Fruit fly (Drosophila melanogaster) whole organism, adult: Measurements from ENCODE around the gene prage.

ENCODE experiments used
- CG11617 ChIP-seq: fragments of 200-800 bp; sonication (Bioruptor generic); optimal IDR thresholded peaks from 2 replicates; lab custom pipeline; 2017; ENCODE audit warnings: mild to moderate bottlenecking, missing biosample characterization, missing genetic modification reagents, missing genetic modification characterization
- CG12768 ChIP-seq: fragments of 200-800 bp; sonication (Bioruptor generic); optimal IDR thresholded peaks from 2 replicates; lab custom pipeline; 2017; ENCODE audit warnings: missing biosample characterization, missing genetic modification characterization, mild to moderate bottlenecking, moderate library complexity, missing genetic modification reagents
- CG14711 ChIP-seq: fragments of 200-800 bp; sonication (Bioruptor generic); optimal IDR thresholded peaks from 2 replicates; lab custom pipeline; 2018; ENCODE audit warnings: missing biosample characterization, mild to moderate bottlenecking, missing genetic modification characterization, moderate library complexity
- CG1620 ChIP-seq: fragments of 200-800 bp; sonication (Bioruptor generic); optimal IDR thresholded peaks from 2 replicates; lab custom pipeline; 2016; ENCODE audit warnings: missing biosample characterization, missing genetic modification characterization
- CG33017 ChIP-seq: fragments of 200-800 bp; sonication (Bioruptor generic); optimal IDR thresholded peaks from 2 replicates; lab custom pipeline; 2018; ENCODE audit warnings: missing biosample characterization, mild to moderate bottlenecking, missing genetic modification characterization, moderate library complexity
- CG5204 ChIP-seq: fragments of 200-800 bp; sonication (Bioruptor generic); optimal IDR thresholded peaks from 2 replicates; lab custom pipeline; 2016; ENCODE audit warnings: missing biosample characterization, missing genetic modification characterization
- CG7045 ChIP-seq: fragments of 200-800 bp; sonication (Bioruptor generic); optimal IDR thresholded peaks from 2 replicates; lab custom pipeline; 2017; ENCODE audit warnings: missing biosample characterization, mild to moderate bottlenecking, missing genetic modification characterization
- CG7101 ChIP-seq: fragments of 200-800 bp; sonication (Bioruptor generic); optimal IDR thresholded peaks from 2 replicates; lab custom pipeline; 2018; ENCODE audit warnings: missing biosample characterization, mild to moderate bottlenecking, missing genetic modification characterization, moderate library complexity
- Clk ChIP-seq: fragments of 200-800 bp; sonication (Bioruptor generic); optimal IDR thresholded peaks from 2 replicates; lab custom pipeline; 2017; ENCODE audit warnings: missing biosample characterization, missing genetic modification characterization
- Crg-1 ChIP-seq: fragments of 200-800 bp; sonication (Bioruptor generic); optimal IDR thresholded peaks from 2 replicates; lab custom pipeline; 2016; ENCODE audit warnings: missing biosample characterization, missing genetic modification characterization
- Hr96 ChIP-seq: fragments of 200-800 bp; sonication (Bioruptor generic); optimal IDR thresholded peaks from 2 replicates; lab custom pipeline; 2016; ENCODE audit warnings: missing biosample characterization, missing genetic modification characterization
- Mnt ChIP-seq: fragments of 200-800 bp; sonication (Bioruptor generic); optimal IDR thresholded peaks from 2 replicates; lab custom pipeline; 2016; ENCODE audit warnings: missing biosample characterization, mild to moderate bottlenecking, missing genetic modification characterization
- bab1 ChIP-seq: fragments of 200-800 bp; sonication (Bioruptor generic); optimal IDR thresholded peaks from 3 replicates; lab custom pipeline; 2019; ENCODE audit warnings: missing biosample characterization, mild to moderate bottlenecking, missing genetic modification characterization, moderate library complexity
- cic ChIP-seq: fragments of 200-800 bp; sonication (Bioruptor generic); optimal IDR thresholded peaks from 2 replicates; lab custom pipeline; 2017; ENCODE audit warnings: missing biosample characterization, mild to moderate bottlenecking, missing genetic modification characterization, moderate library complexity
- cnc ChIP-seq, 2 experiments: fragments of >200 bp; optimal IDR thresholded peaks; 2 replicates each; lab custom pipeline; 2017
- kay ChIP-seq: fragments of 200-800 bp; sonication (Bioruptor generic); peaks from one replicate; lab custom pipeline; 2016; ENCODE audit warnings: missing biosample characterization, missing genetic modification characterization, borderline replicate concordance
- ovo ChIP-seq: fragments of 200-800 bp; sonication (Bioruptor generic); optimal IDR thresholded peaks from 2 replicates; lab custom pipeline; 2016; ENCODE audit warnings: missing biosample characterization, missing genetic modification characterization
- pad ChIP-seq: fragments of 200-800 bp; sonication (Bioruptor generic); optimal IDR thresholded peaks from 3 replicates; lab custom pipeline; 2017; ENCODE audit warnings: missing biosample characterization, missing genetic modification characterization, mild to moderate bottlenecking, moderate library complexity, missing genetic modification reagents
- tj ChIP-seq: fragments of 200-800 bp; sonication (Bioruptor generic); optimal IDR thresholded peaks from 3 replicates; lab custom pipeline; 2017; ENCODE audit warnings: missing biosample characterization, mild to moderate bottlenecking, missing genetic modification characterization, moderate library complexity
- toe ChIP-seq: fragments of 200-800 bp; sonication (Bioruptor generic); optimal IDR thresholded peaks from 2 replicates; lab custom pipeline; 2016; ENCODE audit warnings: missing biosample characterization, missing genetic modification characterization

The prage gene

DNA sequence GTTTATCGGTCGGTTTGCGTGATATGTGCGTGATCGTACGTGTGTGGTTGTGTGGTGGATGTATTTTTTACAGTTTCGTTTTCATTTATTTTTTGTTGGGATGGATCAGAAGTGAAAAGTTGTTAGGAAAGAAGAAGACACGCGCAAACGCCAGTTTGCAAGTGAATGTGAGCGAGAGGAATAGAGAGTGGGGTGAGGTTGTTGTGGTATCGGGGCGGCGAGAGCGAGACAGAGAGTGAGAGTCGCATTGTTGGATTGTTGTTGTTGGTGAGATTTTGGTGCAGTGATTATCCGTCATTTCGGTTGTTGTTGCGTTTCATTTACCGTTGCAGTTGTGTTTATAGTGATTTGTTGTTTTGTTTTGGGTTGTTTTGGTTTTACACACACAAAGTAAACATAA is 120.0 kb downstream of the prage start:
- no peak for TF ChIP-seq ovo (GFP tag; lab: Kevin White, UChicago)
- peak; percentile 8 for TF ChIP-seq cic (GFP tag; lab: Kevin White, UChicago)

DNA sequence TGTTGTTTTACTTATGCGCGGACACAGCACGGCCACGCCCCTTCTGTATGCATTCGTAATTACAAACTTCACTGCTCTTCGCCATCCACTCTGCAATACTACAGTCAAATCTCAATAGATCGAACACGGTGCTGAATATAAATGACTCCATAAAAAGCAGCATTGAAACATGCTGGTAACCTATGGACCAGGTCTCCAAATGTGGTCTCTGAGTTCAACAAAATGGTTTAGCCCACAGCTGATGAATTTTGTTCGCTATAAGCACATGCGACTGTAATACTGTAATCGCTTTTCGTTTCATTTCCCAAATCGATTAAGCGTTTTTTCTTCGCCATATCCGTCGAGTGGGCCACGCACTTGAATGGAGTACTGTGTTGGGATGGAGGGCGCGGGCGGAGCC is 123.9 kb downstream of the prage start:
- TF ChIP-seq bab1 (no peak), ovo (GFP tag; lab: Kevin White, UChicago) (no peak), CG7045 (GFP tag; lab: Kevin White, UChicago) (no peak), CG11617 (GFP tag; lab: Kevin White, UChicago) (no peak), CG7101 (tag; lab: Kevin White, UChicago) (no peak), cic (GFP tag; lab: Kevin White, UChicago) (no peak), tj (GFP tag; lab: Kevin White, UChicago) (no peak), CG5204 (GFP tag; lab: Kevin White, UChicago) (no peak), kay (no peak), Crg-1 (GFP tag; lab: Kevin White, UChicago) (no peak), toe (no peak), Clk (no peak), CG12768 (no peak), cnc (optimal IDR thresholded peaks at IDR 0.05; lab: Kevin White, UChicago) (no peak), CG33017 (tag; lab: Kevin White, UChicago) (no peak), CG1620 (GFP tag; lab: Kevin White, UChicago) (no peak), Hr96 (GFP tag; lab: Kevin White, UChicago) (no peak)

DNA sequence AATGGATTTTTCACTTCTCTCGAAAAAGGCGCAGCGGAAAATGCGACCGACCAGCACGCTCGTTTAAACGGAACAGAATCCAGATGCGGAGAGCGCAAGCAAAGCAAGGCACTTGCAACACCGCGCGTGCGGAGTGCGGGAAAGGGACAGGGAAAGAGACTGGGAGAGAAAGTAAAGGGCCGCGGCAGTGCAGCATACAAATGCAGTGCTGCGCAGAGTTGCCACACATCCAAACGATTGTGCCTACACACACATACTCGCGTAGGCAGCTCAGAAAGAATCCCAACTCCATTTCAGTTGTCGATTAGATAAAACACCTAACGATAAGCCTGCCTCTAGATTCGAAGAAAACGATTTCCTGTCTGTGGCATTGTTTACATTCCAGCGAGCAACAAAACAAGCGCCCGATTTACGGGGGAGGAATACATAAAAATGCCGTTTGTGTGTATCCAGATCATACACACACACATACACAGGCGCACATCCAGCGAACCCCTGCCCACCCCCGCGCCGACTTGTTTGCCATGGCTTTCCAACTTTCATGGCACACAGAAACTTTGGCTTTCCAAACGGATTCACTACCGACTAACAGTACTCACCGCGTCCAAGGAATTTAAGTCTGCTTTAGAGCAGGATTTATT is 126.0 kb downstream of the prage start:
- TF ChIP-seq cnc (optimal IDR thresholded peaks at IDR 0.05; lab: Kevin White, UChicago) (no peak), CG14711 (tag; lab: Kevin White, UChicago) (peak; percentile 94)

DNA sequence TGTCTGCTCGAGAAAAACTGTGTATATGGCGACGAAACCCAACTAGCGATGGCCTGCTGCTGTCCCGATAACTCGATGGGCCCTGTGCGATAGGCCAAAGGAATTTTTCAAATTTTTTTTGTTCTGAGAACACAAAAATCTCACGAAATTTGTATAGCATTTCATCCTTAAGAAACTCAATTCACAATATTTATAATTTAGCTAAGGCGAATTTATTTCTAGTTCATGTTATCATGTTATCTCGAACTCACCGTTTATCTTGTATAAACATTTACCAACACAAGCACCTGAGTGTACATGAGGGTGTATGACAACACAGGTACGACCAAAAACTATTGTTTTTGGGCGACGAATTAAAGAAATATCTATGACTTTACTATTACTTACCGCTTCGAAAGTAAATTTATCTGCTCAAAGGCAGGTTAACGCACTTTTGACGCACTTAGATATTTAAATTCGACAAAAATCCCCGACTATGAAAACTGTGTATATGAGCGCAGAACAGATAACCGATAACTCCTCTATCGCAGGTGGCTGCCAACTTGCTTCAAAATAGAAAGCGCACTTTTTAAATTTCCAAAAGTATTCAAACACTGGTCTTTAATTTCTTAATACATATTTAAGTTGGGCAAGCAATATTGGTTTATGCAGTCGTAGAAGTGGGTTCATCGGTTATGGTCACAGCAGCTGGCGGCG is 126.8 kb downstream of the prage start, which contains the start of gene arm:
arm (minus strand) TSS at position 524 of the 696 bp plus-strand sequence.
- peak; percentile 49 for TF ChIP-seq Mnt
- TF ChIP-seq toe, result peak; percentile 35
- peak; percentile 14 for TF ChIP-seq CG7101 (tag; lab: Kevin White, UChicago)
- TF ChIP-seq CG5204 (GFP tag; lab: Kevin White, UChicago), result no peak
- no peak for TF ChIP-seq cnc (optimal IDR thresholded peaks at IDR 0.05; lab: Kevin White, UChicago)
- TF ChIP-seq CG11617 (GFP tag; lab: Kevin White, UChicago), result peak; percentile 41
- no peak for TF ChIP-seq CG7045 (GFP tag; lab: Kevin White, UChicago)
- no peak for TF ChIP-seq kay
- TF ChIP-seq tj (GFP tag; lab: Kevin White, UChicago), result no peak
- no peak for TF ChIP-seq CG12768
- peak; percentile 56 for TF ChIP-seq Crg-1 (GFP tag; lab: Kevin White, UChicago)
- no peak for TF ChIP-seq CG14711 (tag; lab: Kevin White, UChicago)
- TF ChIP-seq pad, result no peak
- TF ChIP-seq CG33017 (tag; lab: Kevin White, UChicago), result no peak
- TF ChIP-seq Hr96 (GFP tag; lab: Kevin White, UChicago), result no peak
- TF ChIP-seq cic (GFP tag; lab: Kevin White, UChicago), result no peak
- no peak for TF ChIP-seq ovo (GFP tag; lab: Kevin White, UChicago)
- TF ChIP-seq bab1, result peak; percentile 11
- TF ChIP-seq CG1620 (GFP tag; lab: Kevin White, UChicago), result peak; percentile 56
- TF ChIP-seq Clk, result no peak

DNA sequence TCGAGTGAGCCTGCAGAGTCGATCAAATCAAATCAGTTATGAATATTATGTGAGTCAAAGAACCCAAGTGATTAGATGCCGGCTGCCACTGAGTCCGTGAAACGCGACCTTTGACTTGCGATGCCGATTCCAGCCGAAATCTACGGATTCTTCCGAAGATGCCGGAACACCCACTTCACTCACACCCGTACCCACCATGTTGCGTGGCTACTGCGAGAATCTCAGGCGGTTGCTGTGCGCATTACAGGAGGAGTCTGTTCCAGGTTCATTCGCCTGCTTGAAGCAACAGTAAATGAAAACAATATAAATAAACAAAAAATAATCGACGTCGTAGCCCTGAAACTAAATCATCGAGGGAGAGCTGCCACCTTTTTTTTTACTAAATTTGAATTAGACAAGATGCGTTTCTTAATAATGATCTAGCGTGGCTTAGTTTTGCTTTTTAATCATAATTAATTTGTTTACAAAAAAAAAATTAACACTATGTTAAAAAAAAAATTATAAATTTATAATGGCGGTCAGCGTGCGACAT is 128.2 kb downstream of the prage start, which contains the start of gene Ldaf1:
Ldaf1 (minus strand) TSS at position 307 of the 532 bp plus-strand sequence.
- TF ChIP-seq tj (GFP tag; lab: Kevin White, UChicago) (no peak), CG33017 (tag; lab: Kevin White, UChicago) (no peak), CG7101 (tag; lab: Kevin White, UChicago) (peak; percentile 28), ovo (GFP tag; lab: Kevin White, UChicago) (peak; percentile 9)

DNA sequence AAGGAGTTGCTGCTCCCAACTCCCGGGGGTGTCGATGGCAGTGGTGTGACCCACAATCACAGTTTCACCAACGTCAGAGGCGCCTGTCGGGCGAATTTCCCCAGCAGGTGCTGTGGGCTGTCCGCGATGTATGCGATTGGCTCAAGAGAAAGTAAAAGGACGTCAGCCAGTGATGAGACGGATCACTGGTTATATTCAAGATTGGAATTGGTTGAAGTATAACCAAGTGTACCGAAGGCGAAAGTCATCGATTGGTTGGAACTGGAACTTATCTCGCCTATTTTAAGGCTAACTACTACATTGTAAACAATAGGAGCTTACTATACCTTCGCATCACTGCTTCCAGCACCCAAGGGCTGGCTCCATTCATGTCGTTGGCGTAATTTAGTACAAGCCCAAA is 129.6 kb downstream of the prage start, which contains the start of gene CG32801:
CG32801 (minus strand) TSS at position 101 of the 400 bp plus-strand sequence.
- TF ChIP-seq Hr96 (GFP tag; lab: Kevin White, UChicago) (no peak), ovo (GFP tag; lab: Kevin White, UChicago) (no peak), CG7045 (GFP tag; lab: Kevin White, UChicago) (no peak), bab1 (no peak), CG11617 (GFP tag; lab: Kevin White, UChicago) (no peak), Crg-1 (GFP tag; lab: Kevin White, UChicago) (no peak), CG5204 (GFP tag; lab: Kevin White, UChicago) (no peak), CG14711 (tag; lab: Kevin White, UChicago) (no peak), Clk (no peak), kay (no peak), cnc (optimal IDR thresholded peaks at IDR 0.05; lab: Kevin White, UChicago) (no peak), CG33017 (tag; lab: Kevin White, UChicago) (no peak), CG12768 (no peak), CG7101 (tag; lab: Kevin White, UChicago) (no peak), pad (no peak), tj (GFP tag; lab: Kevin White, UChicago) (no peak), toe (no peak), Mnt (no peak)
